Worm (Caenorhabditis elegans): ENCODE data around the gene hmgs-1.

DNA sequence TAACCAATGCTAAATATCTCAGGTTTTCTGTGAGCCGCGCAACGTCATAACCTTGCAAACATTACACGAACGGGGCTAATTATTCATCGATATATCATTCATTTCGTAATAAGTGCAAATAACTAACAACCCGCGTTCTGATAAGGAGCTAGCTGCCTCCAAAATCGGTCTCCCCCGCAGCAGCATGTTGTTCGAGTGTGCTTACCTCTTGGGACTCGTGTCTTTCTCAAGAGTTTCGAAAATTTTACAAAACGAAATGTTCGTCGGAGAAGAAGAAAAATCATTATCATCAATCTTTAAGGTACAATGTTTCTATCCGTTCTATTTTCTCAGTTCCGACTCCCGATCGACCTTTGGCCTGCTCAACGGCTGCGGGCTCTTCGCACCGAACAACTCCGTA, 6.4 kb downstream of the hmgs-1 start:
- no peak for TF ChIP-seq sea-1 (GFP tag; conservative IDR thresholded peaks at IDR 0.05)
- no peak for TF ChIP-seq aly-1 (tag; optimal IDR thresholded peaks at IDR 0.05)
- TF ChIP-seq B0310.2 (tag; optimal IDR thresholded peaks at IDR 0.05), result no peak
- no peak for TF ChIP-seq ceh-13 (GFP tag; optimal IDR thresholded peaks at IDR 0.05)
- TF ChIP-seq F13C5.2 (tag; optimal IDR thresholded peaks at IDR 0.05), result no peak
- TF ChIP-seq pes-1 (GFP tag; IDR thresholded peaks at IDR 0.05), result no peak
